Worm (Caenorhabditis elegans) whole organism, L2 larva: ENCODE data around the gene F39G3.4.

Source experiments
- aly-2 ChIP-seq: fragments of 150-350 bp; optimal IDR thresholded peaks from 2 replicates; lab custom pipeline; 2014; ENCODE audit warnings: missing biosample characterization, missing genetic modification characterization
- elt-3 ChIP-seq: sonication (generic microtip); optimal IDR thresholded peaks from 2 replicates; lab custom pipeline; 2017; ENCODE audit warnings: missing biosample characterization, missing genetic modification characterization
- skn-1 ChIP-seq: sonication (generic microtip); optimal IDR thresholded peaks from 2 replicates; lab custom pipeline; 2017; ENCODE audit warnings: missing biosample characterization, missing genetic modification characterization
- unc-39 ChIP-seq: fragments of 150-350 bp; optimal IDR thresholded peaks from 2 replicates; lab custom pipeline; 2014; ENCODE audit warnings: missing biosample characterization, missing genetic modification characterization

DNA sequence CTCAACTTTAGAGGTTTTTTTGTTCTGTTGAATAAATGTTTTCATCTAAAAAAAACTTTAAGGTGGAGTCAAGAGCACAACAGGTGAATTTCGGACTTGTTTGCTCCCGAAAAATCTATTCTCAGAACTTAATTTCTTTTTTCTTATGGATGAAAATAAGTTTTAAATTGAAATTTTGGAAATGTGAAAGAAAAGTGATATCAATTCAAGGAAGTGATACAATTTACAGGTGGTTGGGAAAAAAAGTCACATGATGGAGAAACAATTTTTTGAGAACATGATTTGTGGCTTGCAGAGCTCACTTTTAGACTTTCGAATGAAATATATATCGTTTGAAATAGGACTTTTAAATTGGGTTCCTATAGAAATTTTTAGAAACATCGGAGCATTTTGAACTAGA, 16.9 kb upstream of the F39G3.4 start:
- TF ChIP-seq unc-39 (tag; lab: Kevin White, UChicago) (no peak), elt-3 (no peak), aly-2 (tag; lab: Kevin White, UChicago) (no peak), skn-1 (no peak)
